Worm (Caenorhabditis elegans) whole organism, midembryonic: ENCODE data around the gene cft-1.

ENCODE experiments used
- T22C8.4 ChIP-seq: fragments of 200-800 bp; sonication (Bioruptor generic); IDR thresholded peaks from 2 replicates; pipeline ENCODE4 v1.3.6; 2022; ENCODE audit warnings: missing genetic modification characterization, missing compliant biosample characterization
- flt-1 ChIP-seq: fragments of 200-800 bp; sonication (Bioruptor generic); IDR thresholded peaks from 2 replicates; pipeline ENCODE4 v1.3.6; 2022; ENCODE audit warnings: missing genetic modification characterization, missing compliant biosample characterization
- klf-2 ChIP-seq: fragments of 200-800 bp; sonication (Bioruptor generic); conservative IDR thresholded peaks from 2 replicates; pipeline ENCODE4 v1.3.6; 2022; ENCODE audit warnings: missing genetic modification reagents, missing genetic modification characterization, missing compliant biosample characterization
- med-1 ChIP-seq: sonication (generic microtip); optimal IDR thresholded peaks from 2 replicates; lab custom pipeline; 2017; ENCODE audit warnings: missing genetic modification characterization, mild to moderate bottlenecking, missing compliant biosample characterization, antibody characterized with exemption, missing genetic modification reagents; ENCODE audit not compliant: insufficient read depth
- ref-1 ChIP-seq: fragments of 200-800 bp; sonication (Bioruptor generic); conservative IDR thresholded peaks from 2 replicates; pipeline ENCODE4 v1.3.6; 2022; ENCODE audit warnings: missing genetic modification reagents, missing genetic modification characterization, missing compliant biosample characterization
- tab-1 ChIP-seq: fragments of 200-800 bp; sonication (Bioruptor generic); IDR thresholded peaks from 2 replicates; pipeline ENCODE4 v1.3.6; 2022; ENCODE audit warnings: missing genetic modification characterization, missing compliant biosample characterization
- ztf-29 ChIP-seq: fragments of 200-800 bp; sonication (Bioruptor generic); IDR thresholded peaks from 2 replicates; pipeline ENCODE4 v1.3.6; 2022; ENCODE audit warnings: missing genetic modification reagents, missing genetic modification characterization, missing compliant biosample characterization

DNA sequence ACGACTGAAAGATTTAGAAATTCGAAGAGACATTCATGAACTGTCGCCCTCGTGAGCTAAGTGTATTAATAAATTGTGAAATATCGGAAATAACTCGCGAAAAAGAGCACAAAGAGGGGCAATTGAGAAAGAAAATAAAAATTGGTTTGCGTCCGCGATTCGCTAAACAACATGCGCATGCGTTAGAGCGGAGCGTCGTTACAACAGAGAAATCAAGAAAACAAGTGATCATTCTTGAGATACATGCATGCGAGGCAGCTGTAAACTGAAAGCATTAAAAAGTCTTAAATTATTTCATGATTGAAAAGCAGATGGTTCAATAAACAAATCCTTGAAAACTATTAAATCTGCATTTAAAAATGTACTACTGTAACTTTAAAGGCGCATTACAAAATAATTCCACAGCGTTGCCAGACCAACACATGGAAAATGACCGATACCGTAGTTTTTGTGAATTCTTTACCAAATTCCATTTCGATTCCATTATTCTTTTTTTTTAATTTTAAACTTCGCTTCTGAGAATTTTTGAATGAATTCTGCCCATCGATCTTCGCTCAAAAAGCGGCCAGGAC lies 2.3 kb upstream of the cft-1 start, which contains the start of the genes cox-16 and syp-2:
- TF ChIP-seq flt-1 (GFP tag; lab: Robert Waterston, UW) (no peak), ref-1 (GFP tag; lab: Robert Waterston, UW) (no peak), med-1 (GFP tag; lab: Kevin White, UChicago) (no peak), tab-1 (no peak), T22C8.4 (GFP tag; lab: Robert Waterston, UW) (no peak), ztf-29 (GFP tag; lab: Robert Waterston, UW) (no peak), klf-2 (no peak)
